Worm (Caenorhabditis elegans) whole organism, L4 larva: ENCODE measurements around the gene F46C5.10.

Experiments
- F10B5.3 ChIP-seq: sonication (generic microtip); optimal IDR thresholded peaks from 2 replicates; lab custom pipeline; 2016; ENCODE audit warnings: mild to moderate bottlenecking, missing genetic modification characterization, missing compliant biosample characterization
- F37D6.2 ChIP-seq: sonication (generic microtip); optimal IDR thresholded peaks from 2 replicates; lab custom pipeline; 2016; ENCODE audit warnings: mild to moderate bottlenecking, missing genetic modification characterization, missing compliant biosample characterization
- F49E8.2 ChIP-seq: sonication (generic microtip); optimal IDR thresholded peaks from 2 replicates; lab custom pipeline; 2016; ENCODE audit warnings: missing compliant biosample characterization, mild to moderate bottlenecking, missing genetic modification characterization, borderline replicate concordance
- R02D3.7 ChIP-seq: fragments of 150-350 bp; sonication (generic microtip); optimal IDR thresholded peaks from 3 replicates; lab custom pipeline; 2014; ENCODE audit warnings: missing biosample characterization, missing genetic modification characterization
- T20F7.1 ChIP-seq: fragments of 200-800 bp; sonication (Bioruptor generic); optimal IDR thresholded peaks from 2 replicates; lab custom pipeline; 2018; ENCODE audit warnings: mild to moderate bottlenecking, missing genetic modification characterization, missing compliant biosample characterization
- T26A8.4 ChIP-seq: fragments of 200-800 bp; sonication (Bioruptor generic); IDR thresholded peaks from 2 replicates; pipeline ENCODE4 v1.3.6; 2022; ENCODE audit warnings: missing genetic modification characterization, missing compliant biosample characterization
- Y105C5A.15 ChIP-seq: fragments of 200-800 bp; sonication (Bioruptor generic); IDR thresholded peaks from 2 replicates; pipeline ENCODE4 v1.3.6; 2022; ENCODE audit warnings: missing genetic modification characterization, missing compliant biosample characterization
- ZK337.2 ChIP-seq: fragments of 200-800 bp; sonication (Bioruptor generic); IDR thresholded peaks from 2 replicates; pipeline ENCODE4 v1.3.6; 2022; ENCODE audit warnings: missing genetic modification reagents, missing genetic modification characterization, missing compliant biosample characterization
- aha-1 ChIP-seq: fragments of 150-350 bp; peaks from one replicate; lab custom pipeline; 2014; ENCODE audit warnings: missing biosample characterization, missing genetic modification characterization
- arid-1 ChIP-seq: fragments of 200-800 bp; sonication (Bioruptor generic); conservative IDR thresholded peaks from 2 replicates; pipeline ENCODE4 v1.3.6; 2022; ENCODE audit warnings: missing genetic modification reagents, missing genetic modification characterization, missing compliant biosample characterization
- ces-1 ChIP-seq: fragments of 150-350 bp; sonication (generic microtip); optimal IDR thresholded peaks from 4 replicates; lab custom pipeline; 2014; ENCODE audit warnings: missing biosample characterization, missing genetic modification reagents, missing genetic modification characterization
- daf-19 ChIP-seq: fragments of 200-800 bp; sonication (Bioruptor generic); conservative IDR thresholded peaks from 2 replicates; pipeline ENCODE4 v1.3.6; 2022; ENCODE audit warnings: missing genetic modification characterization, missing compliant biosample characterization
- dmd-9 ChIP-seq: fragments of 200-800 bp; sonication (Bioruptor generic); IDR thresholded peaks from 2 replicates; pipeline ENCODE4 v1.3.6; 2022; ENCODE audit warnings: missing genetic modification reagents, missing genetic modification characterization, missing compliant biosample characterization
- dve-1 ChIP-seq: sonication (generic microtip); optimal IDR thresholded peaks from 2 replicates; lab custom pipeline; 2017; ENCODE audit warnings: antibody characterized with exemption, mild to moderate bottlenecking, missing genetic modification characterization, missing compliant biosample characterization; ENCODE audit not compliant: insufficient read depth
- egl-27 ChIP-seq: sonication (generic microtip); optimal IDR thresholded peaks from 3 replicates; lab custom pipeline; 2017; ENCODE audit warnings: missing biosample characterization, missing genetic modification reagents, missing genetic modification characterization
- egl-43 ChIP-seq: fragments of 200-800 bp; sonication (Bioruptor generic); IDR thresholded peaks from 2 replicates; pipeline ENCODE4 v1.3.6; 2022; ENCODE audit warnings: missing genetic modification reagents, missing genetic modification characterization, missing compliant biosample characterization
- gei-8 ChIP-seq: fragments of 200-800 bp; sonication (Bioruptor generic); optimal IDR thresholded peaks from 2 replicates; lab custom pipeline; 2018; ENCODE audit warnings: mild to moderate bottlenecking, missing genetic modification characterization, missing compliant biosample characterization
- hlh-11 ChIP-seq: fragments of 200-800 bp; sonication (Bioruptor generic); optimal IDR thresholded peaks from 2 replicates; lab custom pipeline; 2018; ENCODE audit warnings: mild to moderate bottlenecking, missing genetic modification characterization, missing compliant biosample characterization
- lim-7 ChIP-seq: fragments of 200-800 bp; sonication (Bioruptor generic); IDR thresholded peaks from 2 replicates; pipeline ENCODE4 v1.3.6; 2022; ENCODE audit warnings: missing genetic modification characterization, missing compliant biosample characterization
- lin-13 ChIP-seq: fragments of 150-350 bp; optimal IDR thresholded peaks from 2 replicates; lab custom pipeline; 2014; ENCODE audit warnings: missing biosample characterization, missing genetic modification reagents, missing genetic modification characterization
- lin-29 ChIP-seq: fragments of 200-800 bp; sonication (Bioruptor generic); IDR thresholded peaks from 2 replicates; pipeline ENCODE4 v1.3.6; 2022; ENCODE audit warnings: missing genetic modification reagents, missing genetic modification characterization, missing compliant biosample characterization
- mdl-1 ChIP-seq, 2 experiments: fragments of 150-350 bp in 1 of 2; sonication (generic microtip) in 1 of 2; optimal IDR thresholded peaks; 2 replicates each; lab custom pipeline; 2014 to 2017; ENCODE audit warnings: missing biosample characterization in 2 of 2, missing genetic modification characterization in 2 of 2
- mdt-29 ChIP-seq: fragments of 200-800 bp; sonication (Bioruptor generic); IDR thresholded peaks from 2 replicates; pipeline ENCODE4 v1.3.6; 2022; ENCODE audit warnings: missing genetic modification reagents, missing genetic modification characterization, missing compliant biosample characterization
- mxl-3 ChIP-seq: fragments of 200-800 bp; sonication (Bioruptor generic); optimal IDR thresholded peaks from 2 replicates; lab custom pipeline; 2018; ENCODE audit warnings: mild to moderate bottlenecking, missing genetic modification characterization, missing compliant biosample characterization
- nhr-10 ChIP-seq: fragments of 150-350 bp; optimal IDR thresholded peaks from 2 replicates; lab custom pipeline; 2014; ENCODE audit warnings: missing biosample characterization, missing genetic modification characterization
- nhr-111 ChIP-seq: fragments of 200-800 bp; sonication (Bioruptor generic); optimal IDR thresholded peaks from 2 replicates; lab custom pipeline; 2018; ENCODE audit warnings: mild to moderate bottlenecking, missing genetic modification characterization, missing compliant biosample characterization
- nhr-237 ChIP-seq: sonication (generic microtip); optimal IDR thresholded peaks from 2 replicates; lab custom pipeline; 2017; ENCODE audit warnings: missing biosample characterization, missing genetic modification characterization
- nhr-28 ChIP-seq: fragments of 150-350 bp; optimal IDR thresholded peaks from 2 replicates; lab custom pipeline; 2014; ENCODE audit warnings: missing biosample characterization, missing genetic modification characterization
- nhr-48 ChIP-seq: sonication (generic microtip); optimal IDR thresholded peaks from 2 replicates; lab custom pipeline; 2016; ENCODE audit warnings: mild to moderate bottlenecking, missing genetic modification characterization, missing compliant biosample characterization
- snpc-1.2 ChIP-seq: fragments of 200-800 bp; sonication (Bioruptor generic); IDR thresholded peaks from 2 replicates; pipeline ENCODE4 v1.3.6; 2022; ENCODE audit warnings: missing genetic modification reagents, missing genetic modification characterization, missing compliant biosample characterization
- tag-97 ChIP-seq: fragments of 200-800 bp; sonication (Bioruptor generic); IDR thresholded peaks from 2 replicates; pipeline ENCODE4 v1.3.6; 2022; ENCODE audit warnings: missing genetic modification characterization, missing compliant biosample characterization
- tra-1 ChIP-seq: fragments of 200-800 bp; sonication (Bioruptor generic); IDR thresholded peaks from 2 replicates; pipeline ENCODE4 v1.3.6; 2022; ENCODE audit warnings: missing genetic modification reagents, missing genetic modification characterization, missing compliant biosample characterization
- unc-39 ChIP-seq: sonication (generic microtip); optimal IDR thresholded peaks from 2 replicates; lab custom pipeline; 2017; ENCODE audit warnings: missing biosample characterization, missing genetic modification characterization
- unc-62 ChIP-seq, 3 experiments: fragments of 150-350 bp in 1 of 3; sonication (generic microtip); optimal IDR thresholded peaks in 2 of 3; peaks in 1 of 3; 1 replicate in 1 of 3; 2 replicates in 2 of 3; lab custom pipeline; 2014 to 2017; ENCODE audit warnings: missing biosample characterization in 3 of 3, missing genetic modification characterization in 3 of 3, missing genetic modification reagents in 3 of 3, missing genotype in 1 of 3
- vab-7 ChIP-seq: fragments of 200-800 bp; sonication (Bioruptor generic); IDR thresholded peaks from 2 replicates; pipeline ENCODE4 v1.3.6; 2022; ENCODE audit warnings: missing genetic modification reagents, missing genetic modification characterization, missing compliant biosample characterization
- zag-1 ChIP-seq: fragments of 150-350 bp; optimal IDR thresholded peaks from 2 replicates; lab custom pipeline; 2014; ENCODE audit warnings: missing biosample characterization, missing genetic modification characterization

F46C5.10 gene

ce11 chrII:8859596-8859995, 40.8 kb upstream of the F46C5.10 start, which contains the start of gene snb-6:
snb-6 (minus strand) TSS chrII:8859696.
- no peak for TF ChIP-seq nhr-237 (tag; lab: Kevin White, UChicago)
- no peak for TF ChIP-seq R02D3.7 (tag; lab: Kevin White, UChicago)
- TF ChIP-seq egl-43 (GFP tag; lab: Robert Waterston, UW), result no peak
- TF ChIP-seq daf-19 (GFP tag; lab: Robert Waterston, UW), result no peak
- TF ChIP-seq egl-27, result no peak
- TF ChIP-seq unc-62 (GFP tag; optimal IDR thresholded peaks at IDR 0.05 in 1 of 2; lab: Kevin White, UChicago), result peak in 1 of 2 experiments; percentile 40
- TF ChIP-seq unc-62 (tag; optimal IDR thresholded peaks at IDR 0.05; lab: Kevin White, UChicago), result no peak

ce11 chrII:8857074-8857473, 38.2 kb upstream of the F46C5.10 start:
- TF ChIP-seq snpc-1.2 (GFP tag; lab: Robert Waterston, UW), result no peak
- TF ChIP-seq aha-1, result peak; percentile 92
- TF ChIP-seq nhr-48 (tag; lab: Kevin White, UChicago), result no peak

- no peak for TF ChIP-seq arid-1
- no peak for TF ChIP-seq ZK337.2 (GFP tag; lab: Robert Waterston, UW)
- TF ChIP-seq F10B5.3 (tag; lab: Kevin White, UChicago), result no peak
- TF ChIP-seq nhr-10 (tag; lab: Kevin White, UChicago), result no peak
- no peak for TF ChIP-seq nhr-28
- no peak for TF ChIP-seq T26A8.4 (GFP tag; lab: Robert Waterston, UW)
- TF ChIP-seq unc-62 (GFP tag; optimal IDR thresholded peaks at IDR 0.05 in 1 of 2; lab: Kevin White, UChicago), result no peak
- no peak for TF ChIP-seq unc-62 (tag; optimal IDR thresholded peaks at IDR 0.05; lab: Kevin White, UChicago)
- TF ChIP-seq tra-1 (GFP tag; lab: Robert Waterston, UW), result no peak
- TF ChIP-seq F37D6.2, result no peak
- TF ChIP-seq egl-27, result no peak
- no peak for TF ChIP-seq ces-1 (GFP tag; lab: Kevin White, UChicago)
- no peak for TF ChIP-seq mdt-29
- no peak for TF ChIP-seq lim-7
- no peak for TF ChIP-seq T20F7.1 (GFP tag; lab: Kevin White, UChicago)
- TF ChIP-seq dmd-9 (GFP tag; lab: Robert Waterston, UW), result no peak
- TF ChIP-seq nhr-111, result no peak
- no peak for TF ChIP-seq gei-8 (GFP tag; lab: Kevin White, UChicago)
- TF ChIP-seq unc-39 (tag; lab: Kevin White, UChicago), result no peak
- TF ChIP-seq F49E8.2 (tag; lab: Kevin White, UChicago), result no peak
Measured at ce11 chrII:8856524-8856923, 37.7 kb upstream of the F46C5.10 start.

ce11 chrII:8854874-8855273, 36.0 kb upstream of the F46C5.10 start:
- TF ChIP-seq unc-62 (GFP tag; optimal IDR thresholded peaks at IDR 0.05 in 1 of 2; lab: Kevin White, UChicago) (peak in 1 of 2 experiments; percentile 81), unc-62 (tag; optimal IDR thresholded peaks at IDR 0.05; lab: Kevin White, UChicago) (no peak), gei-8 (GFP tag; lab: Kevin White, UChicago) (no peak)

ce11 chrII:8853960-8854359, 35.1 kb upstream of the F46C5.10 start:
- TF ChIP-seq zag-1, result no peak
- no peak for TF ChIP-seq lin-29 (GFP tag; lab: Robert Waterston, UW)
- peak; percentile 60 for TF ChIP-seq hlh-11
- TF ChIP-seq F37D6.2, result no peak
- TF ChIP-seq mxl-3, result peak; percentile 33
- TF ChIP-seq nhr-237 (tag; lab: Kevin White, UChicago), result no peak
- no peak for TF ChIP-seq dve-1 (tag; lab: Kevin White, UChicago)
- TF ChIP-seq Y105C5A.15 (GFP tag; lab: Robert Waterston, UW), result no peak
- no peak for TF ChIP-seq tag-97 (GFP tag; lab: Robert Waterston, UW)
- TF ChIP-seq nhr-48 (tag; lab: Kevin White, UChicago), result peak; percentile 68
- TF ChIP-seq lin-13 (GFP tag; lab: Kevin White, UChicago), result no peak
- TF ChIP-seq mdl-1 (tag; optimal IDR thresholded peaks at IDR 0.05; lab: Kevin White, UChicago), result peak in 1 of 2 experiments; percentile 19
- no peak for TF ChIP-seq vab-7 (GFP tag; lab: Robert Waterston, UW)
- peak; percentile 47 for TF ChIP-seq nhr-28
